Fruit fly (Drosophila melanogaster) whole organism, embryonic: ENCODE measurements around the gene Paf-AHalpha.

Experiments used
- Abd-B ChIP-seq: fragments of 200-800 bp; sonication (Bioruptor generic); optimal IDR thresholded peaks from 2 replicates; lab custom pipeline; 2018; ENCODE audit warnings: missing biosample characterization, mild to moderate bottlenecking, missing genetic modification characterization, moderate library complexity
- Bteb2 ChIP-seq: fragments of 200-800 bp; sonication (Bioruptor generic); optimal IDR thresholded peaks from 2 replicates; lab custom pipeline; 2016; ENCODE audit warnings: missing biosample characterization, missing genetic modification characterization
- CG10147 ChIP-seq: fragments of 200-800 bp; sonication (Bioruptor generic); optimal IDR thresholded peaks from 2 replicates; lab custom pipeline; 2019; ENCODE audit warnings: missing biosample characterization, mild to moderate bottlenecking, missing genetic modification characterization, moderate library complexity
- CG10959 ChIP-seq: fragments of 200-800 bp; sonication (Bioruptor generic); IDR thresholded peaks from 2 replicates; pipeline ENCODE4 v1.3.6; 2022; ENCODE audit warnings: missing biosample characterization, missing genetic modification characterization
- CG11085 ChIP-seq: fragments of 200-800 bp; sonication (Bioruptor generic); IDR thresholded peaks from 2 replicates; pipeline ENCODE4 v1.3.6; 2022; ENCODE audit warnings: missing biosample characterization, missing genetic modification characterization
- CG11504 ChIP-seq: fragments of 200-800 bp; sonication (Bioruptor generic); optimal IDR thresholded peaks from 3 replicates; lab custom pipeline; 2019; ENCODE audit warnings: missing biosample characterization, mild to moderate bottlenecking, missing genetic modification characterization, moderate library complexity
- CG13123 ChIP-seq: fragments of 200-800 bp; sonication (Bioruptor generic); optimal IDR thresholded peaks from 2 replicates; lab custom pipeline; 2016; ENCODE audit warnings: missing biosample characterization, missing genetic modification characterization
- CG14710 ChIP-seq: fragments of 200-800 bp; sonication (Bioruptor generic); optimal IDR thresholded peaks from 3 replicates; lab custom pipeline; 2019; ENCODE audit warnings: missing biosample characterization, mild to moderate bottlenecking, missing genetic modification characterization, moderate library complexity
- CG3065 ChIP-seq: fragments of 200-800 bp; sonication (Bioruptor generic); optimal IDR thresholded peaks from 2 replicates; lab custom pipeline; 2016; ENCODE audit warnings: missing biosample characterization, missing genetic modification characterization
- CG31224 ChIP-seq: fragments of 200-800 bp; sonication (Bioruptor generic); IDR thresholded peaks from 2 replicates; pipeline ENCODE4 v1.3.6; 2022; ENCODE audit warnings: missing biosample characterization, missing genetic modification characterization
- CG43689 ChIP-seq: fragments of 200-800 bp; sonication (Bioruptor generic); IDR thresholded peaks from 2 replicates; pipeline ENCODE4 v1.3.6; 2022; ENCODE audit warnings: missing biosample characterization, missing genetic modification characterization
- CG5953 ChIP-seq: fragments of 200-800 bp; sonication (Bioruptor generic); IDR thresholded peaks from 2 replicates; pipeline ENCODE4 v1.3.6; 2022; ENCODE audit warnings: missing biosample characterization, missing genetic modification characterization
- CG6765 ChIP-seq: fragments of 200-800 bp; sonication (Bioruptor generic); optimal IDR thresholded peaks from 3 replicates; lab custom pipeline; 2017; ENCODE audit warnings: missing biosample characterization, mild to moderate bottlenecking, missing genetic modification characterization
- CG7372 ChIP-seq: fragments of 200-800 bp; sonication (Bioruptor generic); IDR thresholded peaks from 2 replicates; pipeline ENCODE4 v1.3.6; 2022; ENCODE audit warnings: missing biosample characterization, missing genetic modification characterization
- CG7786 ChIP-seq: fragments of 200-800 bp; sonication (Bioruptor generic); optimal IDR thresholded peaks from 2 replicates; lab custom pipeline; 2016; ENCODE audit warnings: missing biosample characterization, missing genetic modification characterization
- CG8290 ChIP-seq, 3 experiments: fragments of 200-800 bp; sonication (Bioruptor generic); optimal IDR thresholded peaks; 2 replicates each; lab custom pipeline; 2016 to 2019; ENCODE audit warnings: missing biosample characterization in 3 of 3, missing genetic modification characterization in 3 of 3, mild to moderate bottlenecking in 2 of 3, moderate library complexity in 1 of 3
- CG9437 ChIP-seq: fragments of 200-800 bp; sonication (Bioruptor generic); optimal IDR thresholded peaks from 2 replicates; lab custom pipeline; 2018; ENCODE audit warnings: missing biosample characterization, mild to moderate bottlenecking, missing genetic modification characterization
- Dek ChIP-seq: fragments of 200-800 bp; sonication (Bioruptor generic); optimal IDR thresholded peaks from 3 replicates; lab custom pipeline; 2019; ENCODE audit warnings: missing biosample characterization, mild to moderate bottlenecking, missing genetic modification characterization, moderate library complexity
- Dip3 ChIP-seq: fragments of 200-800 bp; sonication (Bioruptor generic); optimal IDR thresholded peaks from 3 replicates; lab custom pipeline; 2016; ENCODE audit warnings: missing biosample characterization, missing genetic modification characterization
- E2f2 ChIP-seq: fragments of 200-800 bp; sonication (Bioruptor generic); IDR thresholded peaks from 2 replicates; pipeline ENCODE4 v1.3.6; 2022; ENCODE audit warnings: missing biosample characterization, missing genetic modification characterization
- HHEX ChIP-seq: fragments of 200-800 bp; sonication (Bioruptor generic); optimal IDR thresholded peaks from 3 replicates; lab custom pipeline; 2017; ENCODE audit warnings: missing biosample characterization, mild to moderate bottlenecking, missing genetic modification characterization, missing genetic modification reagents
- HLH54F ChIP-seq: fragments of 200-800 bp; sonication (Bioruptor generic); optimal IDR thresholded peaks from 3 replicates; lab custom pipeline; 2016; ENCODE audit warnings: missing biosample characterization, missing genetic modification characterization
- Hand ChIP-seq: fragments of 200-800 bp; sonication (Bioruptor generic); optimal IDR thresholded peaks from 2 replicates; lab custom pipeline; 2017; ENCODE audit warnings: mild to moderate bottlenecking, missing biosample characterization, missing genetic modification reagents, missing genetic modification characterization
- Max ChIP-seq: fragments of 200-800 bp; sonication (Bioruptor generic); optimal IDR thresholded peaks from 2 replicates; lab custom pipeline; 2016; ENCODE audit warnings: missing biosample characterization, mild to moderate bottlenecking, missing genetic modification characterization
- Trl ChIP-seq, 3 experiments: fragments of >200 bp in 2 of 3; fragments of 200-800 bp in 1 of 3; sonication (Bioruptor generic) in 1 of 3; optimal IDR thresholded peaks; 2 replicates in 1 of 3; 3 replicates in 2 of 3; lab custom pipeline; 2016 to 2017; ENCODE audit warnings: missing biosample characterization in 1 of 3, missing genetic modification characterization in 1 of 3
- ac ChIP-seq: fragments of 200-800 bp; sonication (Bioruptor generic); optimal IDR thresholded peaks from 3 replicates; lab custom pipeline; 2017; ENCODE audit warnings: missing biosample characterization, mild to moderate bottlenecking, missing genetic modification characterization
- br ChIP-seq: fragments of >200 bp; optimal IDR thresholded peaks from 2 replicates; lab custom pipeline; 2017
- chm ChIP-seq: fragments of 200-800 bp; sonication (Bioruptor generic); IDR thresholded peaks from 2 replicates; pipeline ENCODE4 v1.3.6; 2022; ENCODE audit warnings: missing biosample characterization, missing genetic modification characterization
- crol ChIP-seq: fragments of 200-800 bp; sonication (Bioruptor generic); IDR thresholded peaks from 2 replicates; pipeline ENCODE4 v1.3.6; 2022; ENCODE audit warnings: missing biosample characterization, missing genetic modification characterization
- cwo ChIP-seq: fragments of 200-800 bp; sonication (Bioruptor generic); optimal IDR thresholded peaks from 3 replicates; lab custom pipeline; 2017; ENCODE audit warnings: missing biosample characterization, missing genetic modification characterization, mild to moderate bottlenecking, moderate library complexity, missing genetic modification reagents
- dmrt99B ChIP-seq: fragments of 200-800 bp; sonication (Bioruptor generic); optimal IDR thresholded peaks from 2 replicates; lab custom pipeline; 2018; ENCODE audit warnings: missing biosample characterization, mild to moderate bottlenecking, missing genetic modification characterization, moderate library complexity
- emc ChIP-seq: fragments of 200-800 bp; sonication (Bioruptor generic); optimal IDR thresholded peaks from 2 replicates; lab custom pipeline; 2016; ENCODE audit warnings: missing biosample characterization, missing genetic modification characterization
- gsb ChIP-seq: fragments of 200-800 bp; sonication (Bioruptor generic); IDR thresholded peaks from 2 replicates; pipeline ENCODE4 v1.3.6; 2022; ENCODE audit warnings: missing biosample characterization, missing genetic modification characterization
- hbn ChIP-seq: fragments of 200-800 bp; sonication (Bioruptor generic); IDR thresholded peaks from 2 replicates; pipeline ENCODE4 v1.3.6; 2022; ENCODE audit warnings: missing biosample characterization, missing genetic modification characterization; ENCODE audit not compliant: partially characterized antibody
- ind ChIP-seq: fragments of 200-800 bp; sonication (Bioruptor generic); optimal IDR thresholded peaks from 3 replicates; lab custom pipeline; 2016; ENCODE audit warnings: missing biosample characterization, missing genetic modification characterization
- ken ChIP-seq: fragments of 200-800 bp; sonication (Bioruptor generic); IDR thresholded peaks from 3 replicates; pipeline ENCODE4 v1.3.6; 2022; ENCODE audit warnings: missing biosample characterization, missing genetic modification characterization
- lmd ChIP-seq: fragments of 200-800 bp; sonication (Bioruptor generic); IDR thresholded peaks from 2 replicates; pipeline ENCODE4 v1.3.6; 2022; ENCODE audit warnings: missing biosample characterization, missing genetic modification characterization
- pfk ChIP-seq: fragments of 200-800 bp; sonication (Bioruptor generic); optimal IDR thresholded peaks from 2 replicates; lab custom pipeline; 2018; ENCODE audit warnings: missing biosample characterization, mild to moderate bottlenecking, missing genetic modification characterization, moderate library complexity
- pita ChIP-seq: fragments of 200-800 bp; sonication (Bioruptor generic); optimal IDR thresholded peaks from 2 replicates; lab custom pipeline; 2017; ENCODE audit warnings: missing biosample characterization, mild to moderate bottlenecking, missing genetic modification characterization
- ranshi ChIP-seq: fragments of 200-800 bp; sonication (Bioruptor generic); IDR thresholded peaks from 2 replicates; pipeline ENCODE4 v1.3.6; 2022; ENCODE audit warnings: missing biosample characterization, missing genetic modification characterization
- sens-2 ChIP-seq: fragments of 200-800 bp; sonication (Bioruptor generic); IDR thresholded peaks from 2 replicates; pipeline ENCODE4 v1.3.6; 2022; ENCODE audit warnings: missing biosample characterization, missing genetic modification characterization
- ssp ChIP-seq: fragments of 200-800 bp; sonication (Bioruptor generic); IDR thresholded peaks from 2 replicates; pipeline ENCODE4 v1.3.6; 2022; ENCODE audit warnings: missing biosample characterization, missing genetic modification characterization
- stwl ChIP-seq: fragments of 200-800 bp; sonication (Bioruptor generic); optimal IDR thresholded peaks from 3 replicates; lab custom pipeline; 2018; ENCODE audit warnings: missing biosample characterization, mild to moderate bottlenecking, missing genetic modification characterization, moderate library complexity
- tap ChIP-seq: fragments of 200-800 bp; optimal IDR thresholded peaks from 3 replicates; lab custom pipeline; 2019; ENCODE audit warnings: missing biosample characterization, mild to moderate bottlenecking, missing genetic modification characterization, moderate library complexity
- tll ChIP-seq, 2 experiments: fragments of 200-800 bp in 1 of 2; fragments of >200 bp in 1 of 2; sonication (Bioruptor generic) in 1 of 2; optimal IDR thresholded peaks; 2 replicates each; lab custom pipeline; 2017 to 2019; ENCODE audit warnings: missing biosample characterization in 2 of 2, missing genetic modification characterization in 2 of 2, mild to moderate bottlenecking in 1 of 2, moderate library complexity in 1 of 2
- trem ChIP-seq: fragments of 200-800 bp; optimal IDR thresholded peaks from 3 replicates; lab custom pipeline; 2019; ENCODE audit warnings: missing biosample characterization, mild to moderate bottlenecking, missing genetic modification characterization, moderate library complexity
- ttk ChIP-seq: fragments of 200-800 bp; sonication (Bioruptor generic); IDR thresholded peaks from 2 replicates; pipeline ENCODE4 v2.1.2; 2022; ENCODE audit warnings: missing biosample characterization, missing genetic modification characterization
- tup ChIP-seq: fragments of 200-800 bp; sonication (Bioruptor generic); optimal IDR thresholded peaks from 2 replicates; lab custom pipeline; 2016; ENCODE audit warnings: missing biosample characterization, mild to moderate bottlenecking, missing genetic modification characterization, moderate library complexity
- usp ChIP-seq: fragments of >200 bp; optimal IDR thresholded peaks from 2 replicates; lab custom pipeline; 2017; ENCODE audit warnings: missing biosample characterization, missing genetic modification characterization
- wdn ChIP-seq: fragments of 200-800 bp; sonication (Bioruptor generic); IDR thresholded peaks from 2 replicates; pipeline ENCODE4 v1.3.6; 2022; ENCODE audit warnings: missing biosample characterization, missing genetic modification characterization

Paf-AHalpha gene

DNA sequence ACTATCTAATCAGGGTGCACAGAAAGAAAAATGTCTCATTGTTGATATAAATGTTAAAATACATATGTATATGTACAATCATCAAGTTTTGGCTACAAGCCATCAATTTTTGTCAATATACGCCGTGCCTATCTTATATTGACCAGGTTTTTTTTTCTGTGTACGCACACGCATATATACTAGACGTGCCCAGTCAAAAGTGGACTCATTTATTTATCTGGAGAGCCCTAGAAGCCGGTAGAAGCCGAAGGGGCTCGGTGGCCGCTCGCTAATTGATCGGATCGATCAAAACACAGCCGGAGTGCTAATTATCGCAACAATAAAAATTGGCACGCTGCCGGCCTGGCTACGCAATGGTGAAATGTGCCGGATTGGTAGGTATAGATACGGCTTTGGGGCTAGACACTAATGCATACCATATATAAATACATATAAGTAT lies 45.1 kb downstream of the Paf-AHalpha start (continued):
- TF ChIP-seq hbn (GFP tag; lab: Robert Waterston, UW) (no peak), tll (GFP tag; optimal IDR thresholded peaks at IDR 0.05; lab: Kevin White, UChicago) (no peak), Max (GFP tag; lab: Kevin White, UChicago) (peak; percentile 20), CG10147 (GFP tag; lab: Kevin White, UChicago) (peak; percentile 70), HLH54F (GFP tag; lab: Kevin White, UChicago) (peak; percentile 62), usp (GFP tag; lab: Kevin White, UChicago) (no peak), CG11085 (GFP tag; lab: Robert Waterston, UW) (peak; percentile 74), HHEX (GFP tag; lab: Kevin White, UChicago) (peak; percentile 80), dmrt99B (tag; lab: Kevin White, UChicago) (peak; percentile 71), cwo (peak; percentile 84), ssp (GFP tag; lab: Robert Waterston, UW) (peak; percentile 47), wdn (GFP tag; lab: Robert Waterston, UW) (peak; percentile 69), emc (GFP tag; lab: Kevin White, UChicago) (peak; percentile 17), gsb (GFP tag; lab: Robert Waterston, UW) (peak; percentile 70), tap (no peak), Dek (tag; lab: Kevin White, UChicago) (peak; percentile 80), Hand (peak; percentile 76), CG8290 (GFP tag; optimal IDR thresholded peaks at IDR 0.05; lab: Kevin White, UChicago) (no peak), CG8290 (tag; optimal IDR thresholded peaks at IDR 0.05; lab: Kevin White, UChicago) (peak in 1 of 2 experiments; percentile 82), CG6765 (peak; percentile 68), tup (GFP tag; lab: Kevin White, UChicago) (no peak), Abd-B (peak; percentile 12), lmd (GFP tag; lab: Robert Waterston, UW) (peak; percentile 71; the same call in 1 of the 2 replicates), crol (GFP tag; lab: Robert Waterston, UW) (no peak), ken (GFP tag; lab: Robert Waterston, UW) (peak; percentile 46; the same call in 1 of the 3 replicates), CG10959 (GFP tag; lab: Robert Waterston, UW) (peak; percentile 46; the same call in 1 of the 2 replicates), Bteb2 (GFP tag; lab: Kevin White, UChicago) (peak; percentile 52), CG13123 (GFP tag; lab: Kevin White, UChicago) (peak; percentile 9), pfk (GFP tag; lab: Kevin White, UChicago) (no peak), ac (no peak), CG9437 (GFP tag; lab: Kevin White, UChicago) (no peak), CG7786 (GFP tag; lab: Kevin White, UChicago) (peak; percentile 66), pita (GFP tag; lab: Kevin White, UChicago) (no peak), CG5953 (GFP tag; lab: Robert Waterston, UW) (no peak), CG31224 (peak; percentile 65), CG7372 (GFP tag; lab: Robert Waterston, UW) (peak; percentile 57; the same call in 1 of the 2 replicates), Trl (optimal IDR thresholded peaks at IDR 0.05; lab: Kevin White, UChicago) (no peak), Trl (GFP tag; optimal IDR thresholded peaks at IDR 0.05; lab: Kevin White, UChicago) (peak; percentile 46), CG43689 (GFP tag; lab: Robert Waterston, UW) (peak; percentile 59), stwl (tag; lab: Kevin White, UChicago) (no peak), ranshi (GFP tag; lab: Robert Waterston, UW) (peak; percentile 78), ind (GFP tag; lab: Kevin White, UChicago) (peak; percentile 67), trem (tag; lab: Kevin White, UChicago) (no peak), CG11504 (tag; lab: Kevin White, UChicago) (peak; percentile 74), chm (peak; percentile 62; the same call in 1 of the 2 replicates), sens-2 (peak; percentile 40; the same call in 1 of the 2 replicates), E2f2 (peak; percentile 36; the same call in 1 of the 2 replicates), CG14710 (peak; percentile 3), ttk (GFP tag; lab: Robert Waterston, UW) (peak; percentile 55), CG3065 (GFP tag; lab: Kevin White, UChicago) (no peak), br (lab: Kevin White, UChicago) (no peak), Dip3 (GFP tag; lab: Kevin White, UChicago) (peak; percentile 57)
